Fruit fly (Drosophila melanogaster): Measurements from ENCODE around the gene CG1792.

CG1792 gene

DNA sequence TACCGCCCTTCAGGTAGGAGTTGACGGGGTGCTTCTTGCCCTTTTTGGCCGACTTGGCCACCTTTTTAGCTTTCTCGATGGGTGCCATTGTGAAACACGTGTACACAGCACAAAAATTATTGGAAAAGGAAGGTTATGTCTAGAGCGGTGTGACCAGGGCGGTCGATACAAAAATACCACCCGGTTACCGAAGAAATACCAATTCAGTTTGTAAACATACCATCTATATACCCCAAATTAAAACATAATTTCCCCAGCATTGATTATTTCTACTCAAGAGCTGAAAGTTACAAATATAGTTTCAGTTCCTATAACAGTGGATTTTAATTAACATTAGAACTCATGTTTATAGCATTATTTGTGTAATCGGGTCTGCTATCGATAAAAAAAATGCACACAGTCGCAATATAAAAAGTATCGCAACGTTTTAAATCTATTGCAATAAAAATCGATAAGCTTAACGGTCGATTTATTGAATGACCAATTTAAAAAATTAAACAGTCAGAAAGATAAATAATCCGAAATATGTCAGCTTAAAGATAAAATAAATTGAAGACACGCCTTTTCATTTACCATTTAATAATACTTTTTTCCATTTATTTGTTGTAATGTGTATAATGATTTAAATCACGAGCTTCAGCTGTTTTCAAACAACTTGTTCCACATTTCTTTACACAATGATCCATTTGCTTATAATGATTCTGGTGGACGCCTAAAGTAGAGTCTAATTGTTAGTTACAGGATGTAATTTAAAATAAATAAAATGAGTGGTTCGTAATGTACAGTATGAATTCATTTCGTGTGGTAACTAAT lies 19.8 kb upstream of the CG1792 start, which contains the start of gene RpL6 (continued):
- 0 out of 3 replicates have a peak, but pooled peaks have one; percentile 11 for TF ChIP-seq so (GFP tag; IDR thresholded peaks at IDR 0.05)
- TF ChIP-seq CG6254 (GFP tag; optimal IDR thresholded peaks at IDR 0.05), result peak; percentile 6
- TF ChIP-seq CG12769 (tag; optimal IDR thresholded peaks at IDR 0.05), result no peak
- no peak for TF ChIP-seq Blimp-1 (GFP tag; optimal IDR thresholded peaks at IDR 0.05)
- TF ChIP-seq CG6654 (GFP tag; optimal IDR thresholded peaks at IDR 0.05), result no peak
- TF ChIP-seq bab2 (GFP tag; optimal IDR thresholded peaks at IDR 0.05), result no peak
- peak; percentile 71 for TF ChIP-seq knrl (GFP tag; IDR thresholded peaks at IDR 0.05; ENCODE audit: partially characterized antibody)
- TF ChIP-seq CG1233 (GFP tag; optimal IDR thresholded peaks at IDR 0.05), result peak; percentile 16
- TF ChIP-seq kay (GFP tag; optimal IDR thresholded peaks at IDR 0.05), result no peak
- peak; percentile 83 for TF ChIP-seq hb (GFP tag; IDR thresholded peaks at IDR 0.05; ENCODE audit: partially characterized antibody)
- peak; percentile 36 for TF ChIP-seq CrebB (tag; optimal IDR thresholded peaks at IDR 0.05)
- no peak for TF ChIP-seq CG9817 (tag; optimal IDR thresholded peaks at IDR 0.05)
- peak; percentile 77 for TF ChIP-seq CG10267 (tag; optimal IDR thresholded peaks at IDR 0.05)
- TF ChIP-seq TFAM (GFP tag; optimal IDR thresholded peaks at IDR 0.05), result no peak
- TF ChIP-seq HLHmδ (GFP tag; optimal IDR thresholded peaks at IDR 0.05), result peak; percentile 55
- peak; percentile 33 for TF ChIP-seq Nf-YC (tag; optimal IDR thresholded peaks at IDR 0.05)
- peak; percentile 30 for TF ChIP-seq B-H2 (GFP tag; optimal IDR thresholded peaks at IDR 0.05)
- TF ChIP-seq CG14441 (GFP tag; IDR thresholded peaks at IDR 0.05), result peak; percentile 34; the same call in 1 of the 2 replicates
- TF ChIP-seq Ets65A (GFP tag), result peak; percentile 64
- TF ChIP-seq Ptx1 (GFP tag; IDR thresholded peaks at IDR 0.05), result no peak
- TF ChIP-seq sc (optimal IDR thresholded peaks at IDR 0.05), result no peak
- no peak for TF ChIP-seq sc (GFP tag; optimal IDR thresholded peaks at IDR 0.05)
- TF ChIP-seq CG12236 (GFP tag; optimal IDR thresholded peaks at IDR 0.05), result peak; percentile 18
- TF ChIP-seq mirr (GFP tag; optimal IDR thresholded peaks at IDR 0.05), result peak; percentile 58
- peak; percentile 99 for TF ChIP-seq dm (GFP tag; optimal IDR thresholded peaks at IDR 0.05)
- peak; percentile 24 for TF ChIP-seq CG13296 (GFP tag; optimal IDR thresholded peaks at IDR 0.05)
- peak; percentile 98 for TF ChIP-seq Myb (GFP tag; optimal IDR thresholded peaks at IDR 0.05)
- TF ChIP-seq CG1647 (GFP tag; optimal IDR thresholded peaks at IDR 0.05), result no peak
- TF ChIP-seq Sry-δ (GFP tag; optimal IDR thresholded peaks at IDR 0.05), result peak; percentile 85
- TF ChIP-seq D (optimal IDR thresholded peaks at IDR 0.05), result no peak
- TF ChIP-seq D (GFP tag; optimal IDR thresholded peaks at IDR 0.05), result no peak
- TF ChIP-seq slp2 (GFP tag; optimal IDR thresholded peaks at IDR 0.05), result no peak
- no peak for TF ChIP-seq hkb (optimal IDR thresholded peaks at IDR 0.05)
- TF ChIP-seq hkb (GFP tag; IDR thresholded peaks at IDR 0.05), result no peak
- peak in 1 of 2 experiments; percentile 25 for TF ChIP-seq insv (GFP tag; optimal IDR thresholded peaks at IDR 0.05)
- TF ChIP-seq CG18262 (tag; optimal IDR thresholded peaks at IDR 0.05), result peak; percentile 9
- TF ChIP-seq ftz-f1 (GFP tag; optimal IDR thresholded peaks at IDR 0.05), result peak; percentile 66
- TF ChIP-seq CG4282 (GFP tag; optimal IDR thresholded peaks at IDR 0.05), result no peak
- TF ChIP-seq HLH4C (GFP tag; IDR thresholded peaks at IDR 0.05; ENCODE audit: partially characterized antibody), result peak; percentile 90
- TF ChIP-seq Side (GFP tag; optimal IDR thresholded peaks at IDR 0.05), result peak; percentile 20
- TF ChIP-seq NfI (GFP tag; optimal IDR thresholded peaks at IDR 0.05), result no peak
- peak; percentile 77 for TF ChIP-seq Lhr (GFP tag; optimal IDR thresholded peaks at IDR 0.05)
- no peak for TF ChIP-seq CG1602 (GFP tag; optimal IDR thresholded peaks at IDR 0.05)
- TF ChIP-seq CG3163 (GFP tag; optimal IDR thresholded peaks at IDR 0.05), result no peak
- peak; percentile 73 for TF ChIP-seq vnd (GFP tag; IDR thresholded peaks at IDR 0.05; ENCODE audit: partially characterized antibody)
- TF ChIP-seq Sox102F (GFP tag; optimal IDR thresholded peaks at IDR 0.05), result no peak
- TF ChIP-seq CG17328 (GFP tag; IDR thresholded peaks at IDR 0.05), result peak; percentile 34; the same call in 1 of the 2 replicates
- no peak for TF ChIP-seq Ssrp (tag; optimal IDR thresholded peaks at IDR 0.05)
- no peak for TF ChIP-seq H2.0 (GFP tag; IDR thresholded peaks at IDR 0.05)
- no peak for TF ChIP-seq gsb-n (tag; optimal IDR thresholded peaks at IDR 0.05)

All from whole organism, embryonic.